Worm (Caenorhabditis elegans) whole organism, L2 larva: Measurements from ENCODE around the gene srsx-39.
"Not testable (repeated sequence)": the region's sequence is repeated elsewhere in the genome, so short reads cannot be mapped to it uniquely, and the experiment has no call there.

Experiments
- C34F6.9 ChIP-seq: fragments of 150-350 bp; optimal IDR thresholded peaks from 2 replicates; lab custom pipeline; 2014; ENCODE audit warnings: missing biosample characterization, missing genetic modification characterization
- R02D3.7 ChIP-seq: fragments of 150-350 bp; optimal IDR thresholded peaks from 2 replicates; lab custom pipeline; 2014; ENCODE audit warnings: missing biosample characterization, missing genetic modification characterization
- Y55F3AM.14 ChIP-seq: fragments of 200-800 bp; sonication (Bioruptor generic); optimal IDR thresholded peaks from 2 replicates; lab custom pipeline; 2018; ENCODE audit warnings: mild to moderate bottlenecking, missing genetic modification characterization, missing compliant biosample characterization
- alr-1 ChIP-seq: fragments of 150-350 bp; optimal IDR thresholded peaks from 2 replicates; lab custom pipeline; 2014; ENCODE audit warnings: missing biosample characterization, missing genetic modification characterization
- aly-2 ChIP-seq: fragments of 150-350 bp; optimal IDR thresholded peaks from 2 replicates; lab custom pipeline; 2014; ENCODE audit warnings: missing biosample characterization, missing genetic modification characterization
- ama-1 ChIP-seq: fragments of 150-350 bp; optimal IDR thresholded peaks from 2 replicates; lab custom pipeline; 2018; ENCODE audit warnings: inconsistent platforms
- blmp-1 ChIP-seq: sonication (generic microtip); optimal IDR thresholded peaks from 2 replicates; lab custom pipeline; 2017; ENCODE audit warnings: missing genetic modification characterization, mild to moderate bottlenecking, missing compliant biosample characterization, antibody characterized with exemption, moderate library complexity; ENCODE audit not compliant: insufficient read depth
- ceh-16 ChIP-seq: fragments of 150-350 bp; optimal IDR thresholded peaks from 2 replicates; lab custom pipeline; 2014; ENCODE audit warnings: missing biosample characterization, missing genetic modification characterization
- ceh-82 ChIP-seq: fragments of 150-350 bp; optimal IDR thresholded peaks from 2 replicates; lab custom pipeline; 2014; ENCODE audit warnings: missing biosample characterization, missing genetic modification characterization
- crh-2 ChIP-seq: sonication (generic microtip); optimal IDR thresholded peaks from 2 replicates; lab custom pipeline; 2017; ENCODE audit warnings: missing biosample characterization, missing genetic modification characterization
- dmd-4 ChIP-seq: sonication (generic microtip); optimal IDR thresholded peaks from 2 replicates; lab custom pipeline; 2017; ENCODE audit warnings: missing biosample characterization, missing genetic modification characterization
- egl-27 ChIP-seq: sonication (generic microtip); optimal IDR thresholded peaks from 3 replicates; lab custom pipeline; 2017; ENCODE audit warnings: missing biosample characterization, missing genetic modification reagents, missing genetic modification characterization
- elt-1 ChIP-seq: fragments of 150-350 bp; optimal IDR thresholded peaks from 2 replicates; lab custom pipeline; 2014; ENCODE audit warnings: missing biosample characterization, missing genetic modification characterization
- elt-3 ChIP-seq: sonication (generic microtip); optimal IDR thresholded peaks from 2 replicates; lab custom pipeline; 2017; ENCODE audit warnings: missing biosample characterization, missing genetic modification characterization
- fos-1 ChIP-seq: fragments of 150-350 bp; optimal IDR thresholded peaks from 2 replicates; lab custom pipeline; 2014; ENCODE audit warnings: missing biosample characterization, missing genetic modification characterization
- lin-13 ChIP-seq: fragments of 150-350 bp; optimal IDR thresholded peaks from 2 replicates; lab custom pipeline; 2014; ENCODE audit warnings: missing biosample characterization, missing genetic modification reagents, missing genetic modification characterization
- lsy-2 ChIP-seq, 2 experiments: fragments of 150-350 bp in 1 of 2; sonication (generic microtip) in 1 of 2; optimal IDR thresholded peaks; 2 replicates each; lab custom pipeline; 2014 to 2017; ENCODE audit warnings: missing biosample characterization in 2 of 2, missing genetic modification characterization in 2 of 2
- mab-5 ChIP-seq: fragments of 150-350 bp; optimal IDR thresholded peaks from 2 replicates; lab custom pipeline; 2014; ENCODE audit warnings: missing biosample characterization, missing genetic modification characterization
- mbf-1 ChIP-seq: sonication (generic microtip); optimal IDR thresholded peaks from 2 replicates; lab custom pipeline; 2017; ENCODE audit warnings: missing biosample characterization, missing genetic modification characterization
- nhr-10 ChIP-seq: sonication (generic microtip); optimal IDR thresholded peaks from 2 replicates; lab custom pipeline; 2017; ENCODE audit warnings: missing biosample characterization, missing genetic modification characterization
- nhr-12 ChIP-seq: fragments of 150-350 bp; optimal IDR thresholded peaks from 2 replicates; lab custom pipeline; 2014; ENCODE audit warnings: missing biosample characterization, missing genetic modification characterization
- nhr-129 ChIP-seq: fragments of 150-350 bp; optimal IDR thresholded peaks from 2 replicates; lab custom pipeline; 2014; ENCODE audit warnings: missing biosample characterization, missing genetic modification characterization
- nhr-23 ChIP-seq: fragments of 150-350 bp; optimal IDR thresholded peaks from 2 replicates; lab custom pipeline; 2014; ENCODE audit warnings: missing biosample characterization, missing genetic modification reagents, missing genetic modification characterization
- nhr-237 ChIP-seq: fragments of 150-350 bp; optimal IDR thresholded peaks from 2 replicates; lab custom pipeline; 2014; ENCODE audit warnings: missing biosample characterization, missing genetic modification characterization
- nhr-25 ChIP-seq: fragments of 150-350 bp; sonication (generic microtip); optimal IDR thresholded peaks from 3 replicates; lab custom pipeline; 2014; ENCODE audit warnings: missing biosample characterization, missing genetic modification characterization
- peb-1 ChIP-seq: fragments of 150-350 bp; optimal IDR thresholded peaks from 2 replicates; lab custom pipeline; 2014; ENCODE audit warnings: missing biosample characterization, missing genetic modification characterization
- sem-4 ChIP-seq: fragments of 150-350 bp; optimal IDR thresholded peaks from 2 replicates; lab custom pipeline; 2014; ENCODE audit warnings: missing biosample characterization, missing genetic modification reagents, missing genetic modification characterization
- skn-1 ChIP-seq: sonication (generic microtip); optimal IDR thresholded peaks from 2 replicates; lab custom pipeline; 2017; ENCODE audit warnings: missing biosample characterization, missing genetic modification characterization
- sma-3 ChIP-seq: sonication (generic microtip); optimal IDR thresholded peaks from 2 replicates; lab custom pipeline; 2016; ENCODE audit warnings: missing genetic modification reagents, missing genetic modification characterization, missing compliant biosample characterization
- snpc-4 ChIP-seq: fragments of 150-350 bp; optimal IDR thresholded peaks from 2 replicates; lab custom pipeline; 2014; ENCODE audit warnings: missing biosample characterization, missing genetic modification characterization
- unc-39 ChIP-seq: fragments of 150-350 bp; optimal IDR thresholded peaks from 2 replicates; lab custom pipeline; 2014; ENCODE audit warnings: missing biosample characterization, missing genetic modification characterization
- unc-62 ChIP-seq: fragments of 150-350 bp; optimal IDR thresholded peaks from 2 replicates; lab custom pipeline; 2014; ENCODE audit warnings: missing biosample characterization, missing genetic modification reagents, missing genetic modification characterization
- zag-1 ChIP-seq: fragments of 150-350 bp; optimal IDR thresholded peaks from 2 replicates; lab custom pipeline; 2014; ENCODE audit warnings: missing biosample characterization, missing genetic modification characterization
- ztf-1 ChIP-seq: fragments of 200-800 bp; sonication (Bioruptor generic); conservative IDR thresholded peaks from 2 replicates; pipeline ENCODE4 v1.3.6; 2022; ENCODE audit warnings: missing genetic modification characterization, missing compliant biosample characterization
- ztf-11 ChIP-seq: sonication (generic microtip); optimal IDR thresholded peaks from 2 replicates; lab custom pipeline; 2017; ENCODE audit warnings: missing biosample characterization, missing genetic modification characterization
- ztf-4 ChIP-seq: fragments of 150-350 bp; optimal IDR thresholded peaks from 2 replicates; lab custom pipeline; 2014; ENCODE audit warnings: missing biosample characterization, missing genetic modification characterization

srsx-39 gene

DNA sequence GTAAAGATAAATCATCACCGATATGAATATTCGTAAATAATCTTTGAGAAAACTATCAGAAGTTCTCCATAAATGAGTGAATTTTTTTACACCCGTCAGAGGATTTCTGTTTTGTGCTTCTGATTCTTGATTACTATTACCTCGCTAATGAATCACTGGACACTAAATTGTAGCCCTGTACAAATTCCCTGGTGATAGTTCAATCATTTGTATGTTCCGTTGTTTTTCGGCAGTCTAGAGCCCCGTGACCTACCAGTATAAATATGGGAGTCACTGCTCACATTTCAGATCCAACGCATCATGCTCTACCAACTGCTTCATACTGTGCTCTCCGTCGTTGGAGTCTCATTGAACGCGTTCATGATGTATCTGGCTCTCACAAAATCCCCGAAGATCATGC, 6.3 kb downstream of the srsx-39 start, which contains the start of gene srd-28:
srd-28 (plus strand) TSS at position 301 of the 400 bp plus-strand sequence.
- not testable (repeated sequence) for TF ChIP-seq lsy-2 (tag; optimal IDR thresholded peaks at IDR 0.05; lab: Kevin White, UChicago); fos-1 (tag; lab: Kevin White, UChicago); nhr-237 (tag; lab: Kevin White, UChicago)

ce11 chrV:15244456-15244855, 12.1 kb downstream of the srsx-39 start, which contains the start of gene kin-30:
Gene kin-30, plus strand, starts transcription at chrV:15244756.
- no peak for TF ChIP-seq Y55F3AM.14
- TF ChIP-seq ztf-1 (GFP tag; lab: Robert Waterston, UW) = no peak
- no peak for TF ChIP-seq nhr-12 (tag; lab: Kevin White, UChicago)
- TF ChIP-seq sma-3 (GFP tag; lab: Kevin White, UChicago) = no peak
- no peak for TF ChIP-seq crh-2
- no peak for TF ChIP-seq ztf-4
- TF ChIP-seq egl-27 (tag; lab: Kevin White, UChicago) = no peak
- no peak for TF ChIP-seq zag-1 (tag; lab: Kevin White, UChicago)

- no peak for TF ChIP-seq sem-4 (tag; lab: Kevin White, UChicago)
- no peak for TF ChIP-seq C34F6.9 (tag; lab: Kevin White, UChicago)
- TF ChIP-seq nhr-23 (tag; lab: Kevin White, UChicago) = no peak
- no peak for TF ChIP-seq lsy-2 (tag; optimal IDR thresholded peaks at IDR 0.05; lab: Kevin White, UChicago)
- no peak for TF ChIP-seq Y55F3AM.14
- no peak for TF ChIP-seq crh-2
- no peak for TF ChIP-seq R02D3.7 (tag; lab: Kevin White, UChicago)
- TF ChIP-seq mbf-1 (tag; lab: Kevin White, UChicago) = no peak
- TF ChIP-seq ceh-16 (tag; lab: Kevin White, UChicago) = no peak
- TF ChIP-seq unc-62 = no peak
- TF ChIP-seq sma-3 (GFP tag; lab: Kevin White, UChicago) = no peak
- TF ChIP-seq alr-1 (tag; lab: Kevin White, UChicago) = no peak
- TF ChIP-seq, all 48 proteins: peak for 0
Observed at ce11 chrV:15241259-15241658, 15.3 kb downstream of the srsx-39 start, which contains the start of gene chil-12. Gene chil-12, plus strand, starts transcription at chrV:15241559.

ce11 chrV:15240215-15240614, 16.4 kb downstream of the srsx-39 start, which contains the start of gene srw-11:
Gene srw-11, minus strand, starts transcription at chrV:15240315.
- no peak for TF ChIP-seq R02D3.7 (tag; lab: Kevin White, UChicago)
- no peak for TF ChIP-seq ztf-4
- TF ChIP-seq egl-27 (tag; lab: Kevin White, UChicago) = no peak
- no peak for TF ChIP-seq unc-62
- TF ChIP-seq mab-5 = no peak
- no peak for TF ChIP-seq lin-13
- no peak for TF ChIP-seq zag-1 (tag; lab: Kevin White, UChicago)

DNA sequence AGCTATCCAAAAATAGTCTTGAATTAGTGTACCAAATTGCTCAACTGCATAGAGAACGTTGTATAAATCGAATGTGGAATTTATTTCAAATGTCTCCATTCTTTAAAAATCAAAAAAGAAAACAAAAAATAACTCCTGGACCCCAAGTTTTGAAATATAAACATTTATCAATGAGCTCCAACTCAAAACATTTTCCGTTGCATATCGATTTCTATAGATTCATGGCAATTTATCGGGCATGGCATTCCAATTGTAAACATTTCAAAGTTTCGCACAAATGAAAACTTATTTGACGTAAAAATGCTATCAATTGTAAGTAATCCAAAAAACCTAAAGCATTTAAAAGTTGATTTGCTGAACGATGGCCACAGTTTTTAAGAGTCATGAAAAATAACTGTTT, 18.0 kb downstream of the srsx-39 start, which contains the start of gene srw-12:
srw-12 (minus strand) TSS at position 101 of the 400 bp plus-strand sequence.
- TF ChIP-seq zag-1 (tag; lab: Kevin White, UChicago) (no peak), nhr-237 (tag; lab: Kevin White, UChicago) (no peak), aly-2 (no peak)

DNA sequence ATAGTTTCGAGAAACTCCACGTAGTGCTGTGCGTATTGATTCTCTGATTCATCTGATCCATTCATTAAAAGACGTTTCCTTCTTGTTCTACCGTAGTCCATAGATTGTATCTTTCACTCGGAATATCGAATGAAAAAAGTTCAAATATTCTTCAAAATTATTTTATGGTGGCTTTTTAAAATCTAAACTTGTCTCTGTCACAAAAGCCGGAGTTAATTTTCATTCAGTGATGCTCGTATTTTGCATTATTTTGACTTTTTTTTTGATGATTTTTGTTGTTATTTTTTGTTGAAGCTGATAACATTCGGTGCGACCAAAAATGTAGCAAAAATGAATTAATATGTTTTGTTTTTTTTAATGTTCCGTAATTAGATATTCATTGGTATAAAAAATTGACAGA, 20.9 kb downstream of the srsx-39 start, which contains the start of gene nhr-164:
nhr-164 (minus strand) TSS at position 101 of the 400 bp plus-strand sequence.
- no peak for TF ChIP-seq skn-1 (tag; lab: Kevin White, UChicago)
- TF ChIP-seq unc-39 (tag; lab: Kevin White, UChicago) = no peak
- TF ChIP-seq fos-1 (tag; lab: Kevin White, UChicago) = no peak
- TF ChIP-seq elt-3 = no peak
- TF ChIP-seq nhr-10 = no peak
- TF ChIP-seq nhr-23 (tag; lab: Kevin White, UChicago) = no peak
- TF ChIP-seq zag-1 (tag; lab: Kevin White, UChicago) = no peak
- TF ChIP-seq nhr-25 (tag; lab: Kevin White, UChicago) = no peak
- TF ChIP-seq lin-13 = no peak
- TF ChIP-seq unc-62 = no peak
- no peak for TF ChIP-seq blmp-1 (tag; lab: Kevin White, UChicago)

DNA sequence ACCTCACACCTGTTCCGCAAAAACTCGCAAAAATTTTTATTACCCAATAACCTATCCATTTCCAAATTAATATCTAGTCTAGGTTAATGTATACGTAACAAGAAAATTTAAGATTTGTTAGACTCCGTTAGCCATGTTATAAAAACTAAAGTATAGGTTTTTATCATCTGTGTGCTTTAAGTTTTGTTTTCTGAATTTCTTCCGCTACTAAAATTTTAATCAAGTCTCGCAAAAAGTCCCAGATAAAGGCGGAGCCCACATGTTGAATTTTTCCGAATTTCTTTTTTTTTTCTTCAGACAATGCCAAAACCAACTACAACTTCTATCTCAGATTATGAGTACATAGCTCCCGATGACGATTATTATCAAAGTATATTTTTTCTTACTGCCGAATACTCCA, 24.4 kb downstream of the srsx-39 start, which contains the start of gene srw-13:
srw-13 (plus strand) TSS at position 301 of the 400 bp plus-strand sequence.
- TF ChIP-seq Y55F3AM.14 (no peak), ama-1 (lab: Kevin White, UChicago) (no peak), egl-27 (tag; lab: Kevin White, UChicago) (no peak), ztf-11 (no peak), skn-1 (tag; lab: Kevin White, UChicago) (no peak), nhr-10 (no peak), nhr-129 (tag; lab: Kevin White, UChicago) (no peak), ztf-4 (no peak), nhr-12 (tag; lab: Kevin White, UChicago) (no peak), unc-39 (tag; lab: Kevin White, UChicago) (no peak), sem-4 (tag; lab: Kevin White, UChicago) (no peak), alr-1 (tag; lab: Kevin White, UChicago) (no peak), snpc-4 (tag; lab: Kevin White, UChicago) (no peak), peb-1 (no peak), elt-1 (tag; lab: Kevin White, UChicago) (no peak), ceh-82 (no peak), dmd-4 (tag; lab: Kevin White, UChicago) (no peak)
